Worm (Caenorhabditis elegans): Measurements from ENCODE around the gene F44E5.17.

DNA sequence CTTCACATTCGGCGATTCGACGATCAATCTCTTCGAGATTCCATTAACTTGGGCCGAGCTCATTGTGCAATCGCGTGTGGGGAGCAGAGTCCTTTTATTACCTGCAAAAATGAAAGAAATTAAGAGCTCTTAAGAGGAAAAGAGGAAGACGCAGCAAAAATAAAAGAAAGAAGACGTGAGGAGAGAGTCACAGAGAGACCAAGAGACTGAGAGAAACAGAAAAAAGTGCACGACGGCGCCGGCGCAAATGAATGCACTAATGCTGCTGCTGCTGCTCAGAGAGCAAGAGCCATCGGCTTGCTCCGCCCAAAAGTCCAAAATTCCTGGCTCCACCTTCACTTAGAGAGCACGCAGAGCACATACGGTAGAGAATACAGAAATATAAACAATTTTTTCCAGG is 48.2 kb downstream of the F44E5.17 start, which contains the start of gene inos-1:
- TF ChIP-seq ama-1 (optimal IDR thresholded peaks at IDR 0.05) (no peak), elt-2 (tag; optimal IDR thresholded peaks at IDR 0.05) (no peak), rnt-1 (tag; optimal IDR thresholded peaks at IDR 0.05) (no peak), zag-1 (tag; optimal IDR thresholded peaks at IDR 0.05) (no peak), unc-30 (tag; optimal IDR thresholded peaks at IDR 0.05) (no peak), nhr-12 (tag; optimal IDR thresholded peaks at IDR 0.05) (no peak), snpc-4 (tag; optimal IDR thresholded peaks at IDR 0.05) (no peak), pqm-1 (tag; optimal IDR thresholded peaks at IDR 0.05) (no peak), mdl-1 (tag; optimal IDR thresholded peaks at IDR 0.05) (no peak)

Data from whole organism, L1 larva.